Worm (Caenorhabditis elegans) whole organism, midembryonic: ENCODE results near the gene Y47D7A.15.

ENCODE experiments used
- flt-1 ChIP-seq: fragments of 200-800 bp; sonication (Bioruptor generic); IDR thresholded peaks from 2 replicates; pipeline ENCODE4 v1.3.6; 2022; ENCODE audit warnings: missing genetic modification characterization, missing compliant biosample characterization
- klf-2 ChIP-seq: fragments of 200-800 bp; sonication (Bioruptor generic); conservative IDR thresholded peaks from 2 replicates; pipeline ENCODE4 v1.3.6; 2022; ENCODE audit warnings: missing genetic modification reagents, missing genetic modification characterization, missing compliant biosample characterization
- med-1 ChIP-seq: sonication (generic microtip); optimal IDR thresholded peaks from 2 replicates; lab custom pipeline; 2017; ENCODE audit warnings: missing genetic modification characterization, mild to moderate bottlenecking, missing compliant biosample characterization, antibody characterized with exemption, missing genetic modification reagents; ENCODE audit not compliant: insufficient read depth

DNA sequence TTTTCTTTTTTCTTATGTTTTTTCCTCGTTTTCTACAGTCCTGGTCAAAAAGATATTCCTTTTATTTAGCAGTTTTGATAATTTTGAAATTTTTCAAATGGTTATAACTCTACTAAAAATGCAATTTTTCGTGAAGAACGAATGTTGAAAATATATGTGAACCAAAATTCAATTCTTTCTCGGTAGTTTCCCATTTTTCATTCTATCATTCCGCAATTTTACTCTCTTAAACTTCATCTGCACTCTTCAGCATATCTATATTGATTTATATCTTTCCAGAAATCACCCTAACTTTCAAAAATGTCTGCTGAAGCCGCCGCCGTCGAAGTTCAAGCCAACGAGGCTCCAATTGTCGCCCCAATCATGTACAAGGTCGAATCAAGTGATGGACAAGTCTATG is 10.9 kb downstream of the Y47D7A.15 start, which contains the start of gene skr-7:
- TF ChIP-seq flt-1 (GFP tag; lab: Robert Waterston, UW) (no peak), klf-2 (no peak), med-1 (GFP tag; lab: Kevin White, UChicago) (no peak)
